Fruit fly (Drosophila melanogaster) whole organism: ENCODE results near the gene CG17650.

Source experiments
- CG8478 ChIP-seq: fragments of >200 bp; optimal IDR thresholded peaks from 2 replicates; lab custom pipeline; 2018; ENCODE audit warnings: inconsistent platforms
- Dll ChIP-seq: fragments of >200 bp; optimal IDR thresholded peaks from 2 replicates; lab custom pipeline; 2017
- EcR ChIP-seq, 2 experiments: fragments of >200 bp; optimal IDR thresholded peaks; 2 replicates each; lab custom pipeline; 2017; ENCODE audit warnings: missing biosample characterization in 2 of 2, missing genetic modification characterization in 2 of 2, missing genetic modification reagents in 2 of 2
- pan ChIP-seq: fragments of >200 bp; optimal IDR thresholded peaks from 2 replicates; lab custom pipeline; 2017
- psq ChIP-seq: fragments of >200 bp; optimal IDR thresholded peaks from 2 replicates; lab custom pipeline; 2017
- usp ChIP-seq: fragments of >200 bp; optimal IDR thresholded peaks from 2 replicates; lab custom pipeline; 2017; ENCODE audit warnings: missing biosample characterization, missing genetic modification characterization, mixed read lengths

The CG17650 gene

dm6 chr2L:1758853-1759252 is at the start of gene CG17650:
Gene CG17650 (minus strand): TSS chr2L:1759093.
- TF ChIP-seq pan (lab: Kevin White, UChicago) (no peak), EcR (GFP tag; optimal IDR thresholded peaks at IDR 0.05; lab: Kevin White, UChicago) (no peak), CG8478 (lab: Kevin White, UChicago) (no peak), usp (GFP tag; lab: Kevin White, UChicago) (no peak), psq (no peak), Dll (lab: Kevin White, UChicago) (no peak)

DNA sequence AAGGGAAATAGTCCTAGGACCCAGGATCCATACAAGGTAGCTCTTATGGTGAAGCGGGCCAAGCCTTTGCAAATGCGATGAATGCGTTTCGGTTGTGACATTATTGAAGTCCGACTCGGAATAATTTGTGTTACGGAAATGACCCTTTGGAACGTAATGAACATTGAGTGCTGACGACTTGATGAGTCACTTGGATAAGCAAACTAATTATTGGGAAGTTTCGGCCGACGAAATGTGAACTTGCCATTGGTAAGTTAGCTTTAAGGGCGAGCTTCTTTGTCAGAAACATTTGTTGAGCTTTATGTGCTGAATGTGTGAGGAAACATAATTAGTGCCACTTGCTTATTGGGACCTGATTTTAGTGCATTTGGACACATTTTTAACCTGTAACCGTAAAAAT is 35.9 kb upstream of the CG17650 start, which contains the start of gene Gr22a:
Gr22a (minus strand) TSS at position 101 of the 400 bp plus-strand sequence.
- TF ChIP-seq psq (no peak), usp (GFP tag; lab: Kevin White, UChicago) (no peak), EcR (GFP tag; optimal IDR thresholded peaks at IDR 0.05; lab: Kevin White, UChicago) (no peak), CG8478 (lab: Kevin White, UChicago) (no peak), pan (lab: Kevin White, UChicago) (no peak), Dll (lab: Kevin White, UChicago) (no peak)

DNA sequence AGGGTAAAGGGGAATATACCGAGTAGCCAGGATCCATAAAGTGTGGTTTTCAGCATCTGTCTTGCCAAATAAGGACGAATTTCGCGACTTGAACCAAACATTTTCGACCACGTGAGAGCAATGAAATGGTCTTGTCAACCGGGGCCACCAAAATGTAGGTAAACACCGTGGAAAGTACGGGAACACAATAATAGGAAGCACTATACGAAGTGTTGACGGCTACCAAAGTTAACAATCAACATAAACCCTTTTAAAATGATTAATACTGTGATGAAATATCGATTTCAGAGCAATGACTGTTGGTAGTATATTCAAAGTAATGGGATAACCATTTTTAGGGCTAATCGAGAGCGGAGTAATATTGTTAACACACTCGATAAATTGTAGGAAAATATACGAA is 34.3 kb upstream of the CG17650 start, which contains the start of gene Gr22b:
Gr22b (minus strand) TSS at position 101 of the 400 bp plus-strand sequence.
- TF ChIP-seq CG8478 (lab: Kevin White, UChicago) (no peak), pan (lab: Kevin White, UChicago) (no peak), EcR (GFP tag; optimal IDR thresholded peaks at IDR 0.05; lab: Kevin White, UChicago) (no peak), psq (no peak), usp (GFP tag; lab: Kevin White, UChicago) (no peak)

DNA sequence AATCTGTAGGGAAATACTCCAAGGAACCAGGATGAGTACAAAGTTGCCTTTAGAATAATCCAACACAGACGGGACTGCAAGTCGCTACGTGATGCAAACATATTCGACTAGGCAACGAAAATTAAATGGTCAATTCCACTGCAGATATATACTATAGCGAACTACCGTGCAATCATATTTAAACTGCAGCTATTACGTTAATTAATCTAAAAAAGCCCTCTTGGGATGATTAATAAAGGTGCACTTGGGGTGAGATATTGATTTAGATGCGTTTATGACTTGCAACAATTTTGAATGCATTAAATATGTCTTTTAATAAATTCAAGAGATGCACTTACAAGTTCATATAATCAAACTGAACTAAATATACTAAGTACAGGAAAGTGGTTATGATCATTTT is 32.8 kb upstream of the CG17650 start, which contains the start of gene Gr22c:
Gr22c (minus strand) TSS at position 101 of the 400 bp plus-strand sequence.
- TF ChIP-seq psq (no peak), pan (lab: Kevin White, UChicago) (no peak), Dll (lab: Kevin White, UChicago) (no peak), usp (GFP tag; lab: Kevin White, UChicago) (no peak), EcR (GFP tag; optimal IDR thresholded peaks at IDR 0.05; lab: Kevin White, UChicago) (no peak), CG8478 (lab: Kevin White, UChicago) (no peak)

- no peak for TF ChIP-seq Dll (lab: Kevin White, UChicago)
- no peak for TF ChIP-seq usp (GFP tag; lab: Kevin White, UChicago)
- TF ChIP-seq pan (lab: Kevin White, UChicago) = no peak
- TF ChIP-seq EcR (GFP tag; optimal IDR thresholded peaks at IDR 0.05; lab: Kevin White, UChicago) = no peak
- no peak for TF ChIP-seq CG8478 (lab: Kevin White, UChicago)
- TF ChIP-seq psq = no peak
These were observed 31.4 kb upstream of the CG17650 start, which contains the start of gene Gr22d for dm6 chr2L:1790261-1790660. Gene Gr22d (minus strand): TSS chr2L:1790361.

- TF ChIP-seq CG8478 (lab: Kevin White, UChicago) = no peak
- no peak for TF ChIP-seq pan (lab: Kevin White, UChicago)
- TF ChIP-seq psq = no peak
- TF ChIP-seq Dll (lab: Kevin White, UChicago) = no peak
- no peak for TF ChIP-seq EcR (GFP tag; optimal IDR thresholded peaks at IDR 0.05; lab: Kevin White, UChicago)
- TF ChIP-seq usp (GFP tag; lab: Kevin White, UChicago) = no peak
These were observed 29.0 kb upstream of the CG17650 start for dm6 chr2L:1787929-1788328.

dm6 chr2L:1783762-1784161 is 24.9 kb upstream of the CG17650 start, which contains the start of gene Gr22e:
Gene Gr22e (plus strand): TSS chr2L:1784062.
- TF ChIP-seq pan (lab: Kevin White, UChicago) = no peak
- no peak for TF ChIP-seq EcR (GFP tag; optimal IDR thresholded peaks at IDR 0.05; lab: Kevin White, UChicago)

DNA sequence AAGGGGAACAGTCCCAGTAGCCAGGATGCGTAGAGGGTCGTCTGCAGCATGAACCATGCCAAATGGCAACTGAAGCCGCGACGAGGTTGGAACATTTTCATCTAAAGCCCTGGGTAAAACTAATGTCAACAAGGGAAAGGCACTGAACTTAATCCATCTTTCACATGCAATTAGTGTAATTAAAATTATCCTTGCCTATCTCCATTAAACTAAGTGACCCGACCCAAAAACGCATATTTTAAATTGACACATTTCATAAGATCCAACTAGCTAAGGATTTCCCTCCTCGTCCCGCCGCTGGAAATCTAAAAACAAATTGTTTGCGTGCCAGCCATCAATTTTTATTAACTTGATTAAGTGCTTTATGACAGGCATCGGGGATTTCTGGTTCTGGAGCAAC is 2.5 kb downstream of the CG17650 start, which contains the start of gene Gr22f:
Gr22f (minus strand) TSS at position 101 of the 400 bp plus-strand sequence.
- no peak for TF ChIP-seq EcR (GFP tag; optimal IDR thresholded peaks at IDR 0.05; lab: Kevin White, UChicago)

DNA sequence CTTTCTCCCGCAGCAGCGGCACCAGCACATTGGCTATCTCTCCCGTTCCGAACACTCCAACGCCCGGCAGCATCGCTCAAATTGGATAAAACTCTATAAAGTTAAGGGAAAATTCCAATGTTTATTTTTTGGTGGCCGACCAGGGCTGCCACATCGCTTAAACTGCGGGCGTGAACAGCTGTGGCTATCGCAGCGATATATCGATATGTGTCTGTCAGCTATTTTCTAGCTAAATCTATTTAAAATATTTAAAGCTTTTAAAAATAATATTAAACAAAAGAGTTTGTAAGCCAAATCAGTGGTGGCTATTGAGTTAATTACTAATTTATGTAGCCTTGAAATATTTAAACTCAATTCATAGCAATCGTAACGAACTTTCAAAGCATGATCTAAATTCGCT is 6.9 kb downstream of the CG17650 start, which contains the start of the genes CG17712 and CG17648:
CG17712 (minus strand) TSS at position 170 of the 400 bp plus-strand sequence.
CG17648 (plus strand) TSS at position 356 of the 400 bp plus-strand sequence.
- TF ChIP-seq CG8478 (lab: Kevin White, UChicago) (no peak), EcR (GFP tag; optimal IDR thresholded peaks at IDR 0.05; lab: Kevin White, UChicago) (no peak), psq (no peak), usp (GFP tag; lab: Kevin White, UChicago) (no peak), Dll (lab: Kevin White, UChicago) (no peak), pan (lab: Kevin White, UChicago) (no peak)

dm6 chr2L:1748410-1748809 is 10.5 kb downstream of the CG17650 start:
- no peak for TF ChIP-seq Dll (lab: Kevin White, UChicago)

dm6 chr2L:1743800-1744199 is 15.1 kb downstream of the CG17650 start:
- no peak for TF ChIP-seq CG8478 (lab: Kevin White, UChicago)
- no peak for TF ChIP-seq psq
- TF ChIP-seq EcR (GFP tag; optimal IDR thresholded peaks at IDR 0.05; lab: Kevin White, UChicago) = no peak
- no peak for TF ChIP-seq Dll (lab: Kevin White, UChicago)
- no peak for TF ChIP-seq pan (lab: Kevin White, UChicago)
- no peak for TF ChIP-seq usp (GFP tag; lab: Kevin White, UChicago)

- TF ChIP-seq CG8478 (lab: Kevin White, UChicago) = no peak
- TF ChIP-seq Dll (lab: Kevin White, UChicago) = no peak
- no peak for TF ChIP-seq pan (lab: Kevin White, UChicago)
- no peak for TF ChIP-seq psq
- TF ChIP-seq usp (GFP tag; lab: Kevin White, UChicago) = no peak
- no peak for TF ChIP-seq EcR (GFP tag; optimal IDR thresholded peaks at IDR 0.05; lab: Kevin White, UChicago)
These were observed 18.8 kb downstream of the CG17650 start for dm6 chr2L:1740095-1740494.
